Worm (Caenorhabditis elegans) whole organism, L4 larva: ENCODE results near the gene C47G2.4.
A peak's percentile ranks its signal among the peaks of the same experiment; 100 is the strongest.

Experiments used
- D1046.2 ChIP-seq: fragments of 200-800 bp; sonication (Bioruptor generic); IDR thresholded peaks from 2 replicates; pipeline ENCODE4 v1.3.6; 2022; ENCODE audit warnings: missing genetic modification characterization, missing compliant biosample characterization
- F10B5.3 ChIP-seq: sonication (generic microtip); optimal IDR thresholded peaks from 2 replicates; lab custom pipeline; 2016; ENCODE audit warnings: mild to moderate bottlenecking, missing genetic modification characterization, missing compliant biosample characterization
- T26A8.4 ChIP-seq: fragments of 200-800 bp; sonication (Bioruptor generic); IDR thresholded peaks from 2 replicates; pipeline ENCODE4 v1.3.6; 2022; ENCODE audit warnings: missing genetic modification characterization, missing compliant biosample characterization
- Y105C5A.15 ChIP-seq: fragments of 200-800 bp; sonication (Bioruptor generic); IDR thresholded peaks from 2 replicates; pipeline ENCODE4 v1.3.6; 2022; ENCODE audit warnings: missing genetic modification characterization, missing compliant biosample characterization
- Y48G9A.11 ChIP-seq: fragments of 200-800 bp; sonication (Bioruptor generic); IDR thresholded peaks from 2 replicates; pipeline ENCODE4 v1.3.6; 2022; ENCODE audit warnings: missing genetic modification reagents, missing genetic modification characterization, missing compliant biosample characterization
- Y5F2A.4 ChIP-seq: fragments of 200-800 bp; sonication (Bioruptor generic); optimal IDR thresholded peaks from 2 replicates; lab custom pipeline; 2018; ENCODE audit warnings: mild to moderate bottlenecking, missing genetic modification characterization, missing compliant biosample characterization
- Y75B8A.6 ChIP-seq: fragments of 200-800 bp; sonication (Bioruptor generic); IDR thresholded peaks from 2 replicates; pipeline ENCODE4 v1.3.6; 2022; ENCODE audit warnings: missing genetic modification reagents, missing genetic modification characterization, missing compliant biosample characterization
- ZK337.2 ChIP-seq: fragments of 200-800 bp; sonication (Bioruptor generic); IDR thresholded peaks from 2 replicates; pipeline ENCODE4 v1.3.6; 2022; ENCODE audit warnings: missing genetic modification reagents, missing genetic modification characterization, missing compliant biosample characterization
- ZK546.5 ChIP-seq, 2 experiments: sonication (generic microtip); optimal IDR thresholded peaks; 2 replicates each; lab custom pipeline; 2017; ENCODE audit warnings: missing biosample characterization in 2 of 2, missing genetic modification characterization in 2 of 2
- arid-1 ChIP-seq: fragments of 200-800 bp; sonication (Bioruptor generic); conservative IDR thresholded peaks from 2 replicates; pipeline ENCODE4 v1.3.6; 2022; ENCODE audit warnings: missing genetic modification reagents, missing genetic modification characterization, missing compliant biosample characterization
- ceh-20 ChIP-seq: fragments of 200-800 bp; sonication (Bioruptor generic); IDR thresholded peaks from 2 replicates; pipeline ENCODE4 v1.3.6; 2022; ENCODE audit warnings: missing genetic modification reagents, missing genetic modification characterization, missing compliant biosample characterization
- ceh-28 ChIP-seq: fragments of 150-350 bp; optimal IDR thresholded peaks from 2 replicates; lab custom pipeline; 2014; ENCODE audit warnings: missing biosample characterization, missing genetic modification reagents, missing genetic modification characterization
- ceh-44 ChIP-seq: fragments of 200-800 bp; sonication (Bioruptor generic); IDR thresholded peaks from 2 replicates; pipeline ENCODE4 v1.3.6; 2022; ENCODE audit warnings: missing genetic modification reagents, missing genetic modification characterization, missing compliant biosample characterization
- ceh-62 ChIP-seq: sonication (generic microtip); optimal IDR thresholded peaks from 2 replicates; lab custom pipeline; 2017; ENCODE audit warnings: missing biosample characterization, missing genetic modification characterization
- ceh-82 ChIP-seq: sonication (generic microtip); optimal IDR thresholded peaks from 2 replicates; lab custom pipeline; 2017; ENCODE audit warnings: missing biosample characterization, missing genetic modification characterization
- daf-16 ChIP-seq, 3 experiments: sonication (generic microtip); optimal IDR thresholded peaks; 2 replicates each; lab custom pipeline; 2016 to 2017; ENCODE audit warnings: missing genetic modification characterization in 3 of 3, missing genetic modification reagents in 3 of 3, mild to moderate bottlenecking in 2 of 3, missing compliant biosample characterization in 2 of 3, missing biosample characterization in 1 of 3, moderate library complexity in 1 of 3
- dmd-8 ChIP-seq: fragments of 200-800 bp; sonication (Bioruptor generic); IDR thresholded peaks from 2 replicates; pipeline ENCODE4 v1.3.6; 2022; ENCODE audit warnings: missing genetic modification characterization, missing compliant biosample characterization
- dpl-1 ChIP-seq: fragments of 150-350 bp; optimal IDR thresholded peaks from 2 replicates; lab custom pipeline; 2014; ENCODE audit warnings: missing biosample characterization, missing genetic modification reagents, missing genetic modification characterization
- duxl-1 ChIP-seq: sonication (generic microtip); optimal IDR thresholded peaks from 2 replicates; lab custom pipeline; 2016; ENCODE audit warnings: mild to moderate bottlenecking, missing genetic modification characterization, moderate library complexity, missing compliant biosample characterization; ENCODE audit not compliant: poor library complexity
- dve-1 ChIP-seq: sonication (generic microtip); optimal IDR thresholded peaks from 2 replicates; lab custom pipeline; 2017; ENCODE audit warnings: antibody characterized with exemption, mild to moderate bottlenecking, missing genetic modification characterization, missing compliant biosample characterization; ENCODE audit not compliant: insufficient read depth
- egl-43 ChIP-seq: fragments of 200-800 bp; sonication (Bioruptor generic); IDR thresholded peaks from 2 replicates; pipeline ENCODE4 v1.3.6; 2022; ENCODE audit warnings: missing genetic modification reagents, missing genetic modification characterization, missing compliant biosample characterization
- fkh-10 ChIP-seq: fragments of 150-350 bp; optimal IDR thresholded peaks from 2 replicates; lab custom pipeline; 2014; ENCODE audit warnings: missing biosample characterization, missing genetic modification reagents, missing genetic modification characterization
- fos-1 ChIP-seq: fragments of 150-350 bp; optimal IDR thresholded peaks from 2 replicates; lab custom pipeline; 2014; ENCODE audit warnings: missing biosample characterization, missing genetic modification characterization
- hlh-11 ChIP-seq: fragments of 200-800 bp; sonication (Bioruptor generic); optimal IDR thresholded peaks from 2 replicates; lab custom pipeline; 2018; ENCODE audit warnings: mild to moderate bottlenecking, missing genetic modification characterization, missing compliant biosample characterization
- jun-1 ChIP-seq: fragments of 150-350 bp; optimal IDR thresholded peaks from 2 replicates; lab custom pipeline; 2014; ENCODE audit warnings: missing biosample characterization, missing genetic modification reagents, missing genetic modification characterization
- lim-7 ChIP-seq: fragments of 200-800 bp; sonication (Bioruptor generic); IDR thresholded peaks from 2 replicates; pipeline ENCODE4 v1.3.6; 2022; ENCODE audit warnings: missing genetic modification characterization, missing compliant biosample characterization
- lin-13 ChIP-seq: fragments of 150-350 bp; optimal IDR thresholded peaks from 2 replicates; lab custom pipeline; 2014; ENCODE audit warnings: missing biosample characterization, missing genetic modification reagents, missing genetic modification characterization
- lin-15B ChIP-seq: fragments of 150-350 bp; sonication (generic microtip); optimal IDR thresholded peaks from 3 replicates; lab custom pipeline; 2014; ENCODE audit warnings: missing biosample characterization, missing genetic modification characterization
- lin-38 ChIP-seq: fragments of 200-800 bp; sonication (Bioruptor generic); IDR thresholded peaks from 2 replicates; pipeline ENCODE4 v1.3.6; 2022; ENCODE audit warnings: missing genetic modification reagents, missing genetic modification characterization, missing compliant biosample characterization
- lir-3 ChIP-seq: sonication (generic microtip); optimal IDR thresholded peaks from 2 replicates; lab custom pipeline; 2016; ENCODE audit warnings: mild to moderate bottlenecking, missing genetic modification characterization, missing compliant biosample characterization
- mdl-1 ChIP-seq, 2 experiments: fragments of 150-350 bp in 1 of 2; sonication (generic microtip) in 1 of 2; optimal IDR thresholded peaks; 2 replicates each; lab custom pipeline; 2014 to 2017; ENCODE audit warnings: missing biosample characterization in 2 of 2, missing genetic modification characterization in 2 of 2
- mdt-29 ChIP-seq: fragments of 200-800 bp; sonication (Bioruptor generic); IDR thresholded peaks from 2 replicates; pipeline ENCODE4 v1.3.6; 2022; ENCODE audit warnings: missing genetic modification reagents, missing genetic modification characterization, missing compliant biosample characterization
- mxl-2 ChIP-seq: fragments of 200-800 bp; sonication (Bioruptor generic); conservative IDR thresholded peaks from 2 replicates; pipeline ENCODE4 v1.3.6; 2022; ENCODE audit warnings: missing genetic modification reagents, missing genetic modification characterization, missing compliant biosample characterization
- nhr-102 ChIP-seq: sonication (generic microtip); optimal IDR thresholded peaks from 2 replicates; lab custom pipeline; 2016; ENCODE audit warnings: mild to moderate bottlenecking, missing genetic modification characterization, moderate library complexity, missing compliant biosample characterization
- nhr-11 ChIP-seq: fragments of 150-350 bp; optimal IDR thresholded peaks from 2 replicates; lab custom pipeline; 2014; ENCODE audit warnings: missing biosample characterization, missing genetic modification characterization
- nhr-41 ChIP-seq: fragments of 200-800 bp; sonication (Bioruptor generic); IDR thresholded peaks from 2 replicates; pipeline ENCODE4 v1.3.6; 2022; ENCODE audit warnings: missing genetic modification reagents, missing genetic modification characterization, missing compliant biosample characterization
- nhr-48 ChIP-seq: sonication (generic microtip); optimal IDR thresholded peaks from 2 replicates; lab custom pipeline; 2016; ENCODE audit warnings: mild to moderate bottlenecking, missing genetic modification characterization, missing compliant biosample characterization
- nhr-6 ChIP-seq: fragments of 150-350 bp; optimal IDR thresholded peaks from 2 replicates; lab custom pipeline; 2014; ENCODE audit warnings: missing biosample characterization, missing genetic modification characterization
- nhr-77 ChIP-seq: fragments of 150-350 bp; optimal IDR thresholded peaks from 2 replicates; lab custom pipeline; 2014; ENCODE audit warnings: missing biosample characterization, missing genetic modification characterization
- php-3 ChIP-seq: fragments of 200-800 bp; sonication (Bioruptor generic); IDR thresholded peaks from 2 replicates; pipeline ENCODE4 v1.3.6; 2022; ENCODE audit warnings: missing genetic modification reagents, missing genetic modification characterization, missing compliant biosample characterization
- rbr-2 ChIP-seq: sonication (generic microtip); optimal IDR thresholded peaks from 2 replicates; lab custom pipeline; 2016; ENCODE audit warnings: missing genotype, missing genetic modification characterization, missing compliant biosample characterization
- saeg-2 ChIP-seq: fragments of 200-800 bp; sonication (Bioruptor generic); IDR thresholded peaks from 2 replicates; pipeline ENCODE4 v1.3.6; 2022; ENCODE audit warnings: missing genetic modification reagents, missing genetic modification characterization, missing compliant biosample characterization
- sdz-12 ChIP-seq: fragments of 200-800 bp; sonication (Bioruptor generic); optimal IDR thresholded peaks from 2 replicates; lab custom pipeline; 2018; ENCODE audit warnings: mild to moderate bottlenecking, missing genetic modification characterization, missing compliant biosample characterization
- snpc-1.2 ChIP-seq: fragments of 200-800 bp; sonication (Bioruptor generic); IDR thresholded peaks from 2 replicates; pipeline ENCODE4 v1.3.6; 2022; ENCODE audit warnings: missing genetic modification reagents, missing genetic modification characterization, missing compliant biosample characterization
- tag-97 ChIP-seq: fragments of 200-800 bp; sonication (Bioruptor generic); IDR thresholded peaks from 2 replicates; pipeline ENCODE4 v1.3.6; 2022; ENCODE audit warnings: missing genetic modification characterization, missing compliant biosample characterization
- unc-130 ChIP-seq: sonication (generic microtip); optimal IDR thresholded peaks from 2 replicates; lab custom pipeline; 2016; ENCODE audit warnings: missing genetic modification reagents, missing genetic modification characterization, missing compliant biosample characterization
- unc-39 ChIP-seq: sonication (generic microtip); optimal IDR thresholded peaks from 2 replicates; lab custom pipeline; 2017; ENCODE audit warnings: missing biosample characterization, missing genetic modification characterization
- zfp-2 ChIP-seq: sonication (generic microtip); optimal IDR thresholded peaks from 2 replicates; lab custom pipeline; 2016; ENCODE audit warnings: mild to moderate bottlenecking, missing genetic modification characterization, missing compliant biosample characterization
- zfp-3 ChIP-seq: fragments of 200-800 bp; sonication (Bioruptor generic); conservative IDR thresholded peaks from 2 replicates; pipeline ENCODE4 v1.3.6; 2022; ENCODE audit warnings: missing genetic modification reagents, missing genetic modification characterization, missing compliant biosample characterization
- zip-11 ChIP-seq: fragments of 200-800 bp; sonication (Bioruptor generic); IDR thresholded peaks from 2 replicates; pipeline ENCODE4 v1.3.6; 2022; ENCODE audit warnings: missing genetic modification characterization, missing compliant biosample characterization
- zip-2 ChIP-seq: fragments of 150-350 bp; optimal IDR thresholded peaks from 2 replicates; lab custom pipeline; 2014; ENCODE audit warnings: missing biosample characterization, missing genetic modification characterization
- ztf-11 ChIP-seq: fragments of 150-350 bp; optimal IDR thresholded peaks from 2 replicates; lab custom pipeline; 2014; ENCODE audit warnings: missing biosample characterization, missing genetic modification characterization
- ztf-7 ChIP-seq: fragments of 150-350 bp; optimal IDR thresholded peaks from 2 replicates; lab custom pipeline; 2014; ENCODE audit warnings: missing biosample characterization, missing genetic modification characterization

The C47G2.4 gene

DNA sequence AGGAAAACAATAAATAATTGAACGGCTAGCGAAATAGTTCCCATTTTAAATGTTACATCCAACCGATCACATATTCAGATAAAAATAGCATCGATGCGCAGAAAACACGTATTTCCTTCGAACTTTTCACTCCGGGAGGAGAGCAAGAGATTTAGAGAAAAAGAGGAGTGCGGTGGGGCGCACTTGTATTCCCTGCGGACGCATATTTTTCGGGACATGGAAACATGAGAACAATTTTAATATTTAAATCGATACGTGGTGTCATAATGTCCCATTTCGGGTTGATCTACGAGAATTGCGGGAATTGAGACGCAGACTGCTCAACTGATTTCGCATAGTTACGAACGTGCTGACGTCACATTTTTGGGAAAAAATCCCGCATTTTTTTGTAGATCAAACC, at the start of gene C47G2.4 (continued):
- no peak for TF ChIP-seq jun-1 (tag; lab: Kevin White, UChicago)
- TF ChIP-seq lin-15B (tag; lab: Kevin White, UChicago), result no peak
- no peak for TF ChIP-seq ZK546.5 (tag; optimal IDR thresholded peaks at IDR 0.05; lab: Kevin White, UChicago)
- no peak for TF ChIP-seq nhr-6 (tag; lab: Kevin White, UChicago)
- no peak for TF ChIP-seq daf-16 (GFP tag; optimal IDR thresholded peaks at IDR 0.05; lab: Kevin White, UChicago)
- TF ChIP-seq daf-16 (tag; optimal IDR thresholded peaks at IDR 0.05; lab: Kevin White, UChicago), result peak; percentile 46
- peak; percentile 41 for TF ChIP-seq lin-13 (GFP tag; lab: Kevin White, UChicago)
- TF ChIP-seq mdl-1 (tag; optimal IDR thresholded peaks at IDR 0.05; lab: Kevin White, UChicago), result no peak
- TF ChIP-seq fkh-10 (GFP tag; lab: Kevin White, UChicago), result peak; percentile 40
- no peak for TF ChIP-seq ztf-7 (tag; lab: Kevin White, UChicago)
- TF ChIP-seq T26A8.4 (GFP tag; lab: Robert Waterston, UW), result peak; percentile 51; the same call in 1 of the 2 replicates
- peak; percentile 45 for TF ChIP-seq duxl-1 (tag; lab: Kevin White, UChicago)
- TF ChIP-seq nhr-102 (tag; lab: Kevin White, UChicago), result no peak
- no peak for TF ChIP-seq Y105C5A.15 (GFP tag; lab: Robert Waterston, UW)
- no peak for TF ChIP-seq Y48G9A.11
- no peak for TF ChIP-seq F10B5.3 (tag; lab: Kevin White, UChicago)
- TF ChIP-seq php-3 (GFP tag; lab: Robert Waterston, UW), result no peak
- TF ChIP-seq lin-38 (GFP tag; lab: Robert Waterston, UW), result peak; percentile 96
- TF ChIP-seq sdz-12, result no peak
- no peak for TF ChIP-seq saeg-2
- no peak for TF ChIP-seq zip-11 (GFP tag; lab: Robert Waterston, UW)
- TF ChIP-seq ceh-44, result no peak
- TF ChIP-seq nhr-77 (tag; lab: Kevin White, UChicago), result no peak
- no peak for TF ChIP-seq ZK337.2 (GFP tag; lab: Robert Waterston, UW)
- no peak for TF ChIP-seq ceh-28 (tag; lab: Kevin White, UChicago)
- TF ChIP-seq ceh-62 (tag; lab: Kevin White, UChicago), result no peak
- no peak for TF ChIP-seq zfp-2 (tag; lab: Kevin White, UChicago)
- TF ChIP-seq dve-1 (tag; lab: Kevin White, UChicago), result peak; percentile 64
- TF ChIP-seq Y75B8A.6, result no peak
- TF ChIP-seq mxl-2 (GFP tag; lab: Robert Waterston, UW), result no peak
- TF ChIP-seq arid-1, result no peak
- no peak for TF ChIP-seq ceh-20
- TF ChIP-seq rbr-2 (tag; lab: Kevin White, UChicago), result peak; percentile 57
- no peak for TF ChIP-seq ceh-82 (tag; lab: Kevin White, UChicago)
- TF ChIP-seq dpl-1, result peak; percentile 66
- TF ChIP-seq ztf-11 (tag; lab: Kevin White, UChicago), result no peak
- TF ChIP-seq zip-2 (tag; lab: Kevin White, UChicago), result no peak
- no peak for TF ChIP-seq egl-43 (GFP tag; lab: Robert Waterston, UW)
- TF ChIP-seq snpc-1.2, result no peak
- TF ChIP-seq unc-39 (tag; lab: Kevin White, UChicago), result no peak
- no peak for TF ChIP-seq zfp-3 (GFP tag; lab: Robert Waterston, UW)
- no peak for TF ChIP-seq lim-7
- TF ChIP-seq nhr-11 (tag; lab: Kevin White, UChicago), result no peak
- peak; percentile 39 for TF ChIP-seq unc-130 (GFP tag; lab: Kevin White, UChicago)
- TF ChIP-seq hlh-11, result peak; percentile 33
- TF ChIP-seq nhr-48 (tag; lab: Kevin White, UChicago), result no peak
- no peak for TF ChIP-seq lir-3 (tag; lab: Kevin White, UChicago)
- TF ChIP-seq fos-1 (tag; lab: Kevin White, UChicago), result no peak
- no peak for TF ChIP-seq nhr-41 (GFP tag; lab: Robert Waterston, UW)
- TF ChIP-seq mdt-29 (GFP tag; lab: Robert Waterston, UW), result no peak
- TF ChIP-seq tag-97 (GFP tag; lab: Robert Waterston, UW), result no peak
- no peak for TF ChIP-seq D1046.2 (GFP tag; lab: Robert Waterston, UW)
- no peak for TF ChIP-seq dmd-8 (GFP tag; lab: Robert Waterston, UW)
- TF ChIP-seq Y5F2A.4 (GFP tag; lab: Kevin White, UChicago), result no peak
